Worm (Caenorhabditis elegans): ENCODE measurements around the gene srh-308.

The srh-308 gene

DNA sequence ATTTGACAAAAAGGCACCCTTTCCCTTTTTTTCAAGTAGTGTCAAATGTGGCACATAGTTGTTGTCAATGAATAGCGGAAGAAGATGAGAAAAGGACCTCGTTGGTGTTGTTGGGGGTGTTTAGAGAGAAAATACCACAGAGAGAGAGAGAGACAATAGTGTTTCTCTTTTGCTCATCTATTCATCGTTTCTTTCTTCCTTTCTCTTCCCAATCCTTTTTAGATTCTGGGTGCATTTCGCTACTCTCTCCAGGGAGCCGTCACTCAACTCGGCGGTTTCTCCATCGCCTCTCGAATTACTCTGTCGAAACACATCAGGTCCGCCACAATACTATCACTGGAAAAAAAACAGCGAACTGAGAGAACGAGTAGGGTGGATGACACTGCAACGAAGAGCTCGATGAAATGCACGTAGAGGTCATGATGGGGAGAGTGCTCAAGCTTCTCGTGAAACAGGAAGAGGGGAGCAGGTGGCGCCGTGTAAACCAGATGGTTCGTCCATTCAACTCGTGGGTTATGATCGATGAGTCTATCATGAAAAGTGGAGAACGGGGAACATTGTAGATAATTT, 13.7 kb downstream of the srh-308 start:
- no peak for TF ChIP-seq dpl-1 (GFP tag; optimal IDR thresholded peaks at IDR 0.05)
- TF ChIP-seq nhr-10 (tag; optimal IDR thresholded peaks at IDR 0.05) = no peak
- no peak for TF ChIP-seq ces-1 (GFP tag; optimal IDR thresholded peaks at IDR 0.05)
- TF ChIP-seq nhr-41 (GFP tag; IDR thresholded peaks at IDR 0.05) = no peak
- TF ChIP-seq madf-5 (GFP tag; IDR thresholded peaks at IDR 0.05) = no peak
- TF ChIP-seq arid-1 (GFP tag; conservative IDR thresholded peaks at IDR 0.05) = no peak
- no peak for TF ChIP-seq lin-29 (GFP tag; IDR thresholded peaks at IDR 0.05)
- TF ChIP-seq sdz-12 (GFP tag; optimal IDR thresholded peaks at IDR 0.05) = no peak
- TF ChIP-seq mep-1 (tag; optimal IDR thresholded peaks at IDR 0.05) = peak; percentile 51
- TF ChIP-seq ZK546.5 (tag; optimal IDR thresholded peaks at IDR 0.05) = no peak
- peak; percentile 35; the same call in 1 of the 2 replicates for TF ChIP-seq ceh-20 (GFP tag; IDR thresholded peaks at IDR 0.05)
- TF ChIP-seq nhr-42 (GFP tag; IDR thresholded peaks at IDR 0.05) = no peak
- TF ChIP-seq gei-8 (GFP tag; optimal IDR thresholded peaks at IDR 0.05) = no peak
- no peak for TF ChIP-seq attf-4 (tag; optimal IDR thresholded peaks at IDR 0.05)
- no peak for TF ChIP-seq tag-97 (GFP tag; IDR thresholded peaks at IDR 0.05)
- TF ChIP-seq nhr-25 (tag; optimal IDR thresholded peaks at IDR 0.05; ENCODE audit: borderline replicate concordance, insufficient read depth) = no peak
- peak; percentile 40 for TF ChIP-seq hlh-11 (tag; optimal IDR thresholded peaks at IDR 0.05)
- no peak for TF ChIP-seq F26F4.8 (GFP tag; conservative IDR thresholded peaks at IDR 0.05)
- TF ChIP-seq jun-1 (tag; optimal IDR thresholded peaks at IDR 0.05) = no peak
- peak; percentile 30 for TF ChIP-seq hlh-30 (tag; optimal IDR thresholded peaks at IDR 0.05; ENCODE audit: insufficient read depth)
- TF ChIP-seq daf-16 (GFP tag; optimal IDR thresholded peaks at IDR 0.05) = peak in 1 of 2 experiments; percentile 41
- no peak for TF ChIP-seq daf-16 (tag; optimal IDR thresholded peaks at IDR 0.05)
- peak in 1 of 2 experiments; percentile 2 for TF ChIP-seq lsy-2 (tag; optimal IDR thresholded peaks at IDR 0.05)
- TF ChIP-seq snpc-1.2 (GFP tag; IDR thresholded peaks at IDR 0.05) = no peak
- no peak for TF ChIP-seq ceh-62 (tag; optimal IDR thresholded peaks at IDR 0.05)
- no peak for TF ChIP-seq mdt-29 (GFP tag; IDR thresholded peaks at IDR 0.05)
- no peak for TF ChIP-seq T20F7.1 (GFP tag; optimal IDR thresholded peaks at IDR 0.05)
- no peak for TF ChIP-seq zip-2 (tag; optimal IDR thresholded peaks at IDR 0.05)
- TF ChIP-seq unc-62 (GFP tag; optimal IDR thresholded peaks at IDR 0.05 in 1 of 2) = peak in 1 of 2 experiments; percentile 72
- TF ChIP-seq unc-62 (tag; optimal IDR thresholded peaks at IDR 0.05) = no peak
- TF ChIP-seq rbr-2 (tag; optimal IDR thresholded peaks at IDR 0.05) = peak; percentile 18
- TF ChIP-seq daf-8 (GFP tag; IDR thresholded peaks at IDR 0.05) = no peak
- no peak for TF ChIP-seq mxl-2 (GFP tag; conservative IDR thresholded peaks at IDR 0.05)
- no peak for TF ChIP-seq D1046.2 (GFP tag; IDR thresholded peaks at IDR 0.05)
- no peak for TF ChIP-seq mdl-1 (tag; optimal IDR thresholded peaks at IDR 0.05)
- no peak for TF ChIP-seq ceh-44 (GFP tag; IDR thresholded peaks at IDR 0.05)
- peak in 1 of 2 experiments; percentile 89 for TF ChIP-seq hif-1 (tag; optimal IDR thresholded peaks at IDR 0.05)
- TF ChIP-seq zfp-3 (GFP tag; conservative IDR thresholded peaks at IDR 0.05) = no peak
- no peak for TF ChIP-seq F37D6.2 (tag; optimal IDR thresholded peaks at IDR 0.05)
- TF ChIP-seq nhr-77 (tag; optimal IDR thresholded peaks at IDR 0.05) = no peak
- no peak for TF ChIP-seq fkh-10 (GFP tag; optimal IDR thresholded peaks at IDR 0.05)
- TF ChIP-seq zip-11 (GFP tag; IDR thresholded peaks at IDR 0.05) = no peak
- TF ChIP-seq dmd-9 (GFP tag; IDR thresholded peaks at IDR 0.05) = no peak
- no peak for TF ChIP-seq snpc-4 (tag; optimal IDR thresholded peaks at IDR 0.05)
- no peak for TF ChIP-seq ctbp-1 (GFP tag; IDR thresholded peaks at IDR 0.05)
- TF ChIP-seq lim-7 (GFP tag; IDR thresholded peaks at IDR 0.05) = no peak
- TF ChIP-seq set-16 (GFP tag; IDR thresholded peaks at IDR 0.05) = no peak
- no peak for TF ChIP-seq mes-2 (tag; optimal IDR thresholded peaks at IDR 0.05; ENCODE audit: poor library complexity, severe bottlenecking)
- TF ChIP-seq Y48G9A.11 (GFP tag; IDR thresholded peaks at IDR 0.05) = no peak
- peak; percentile 49 for TF ChIP-seq aha-1 (tag)
- TF ChIP-seq dmd-8 (GFP tag; IDR thresholded peaks at IDR 0.05) = no peak
- TF ChIP-seq unc-39 (tag; optimal IDR thresholded peaks at IDR 0.05) = no peak

All from whole organism, L4 larva.